Worm (Caenorhabditis elegans): ENCODE measurements around the gene clec-226.

The clec-226 gene

DNA sequence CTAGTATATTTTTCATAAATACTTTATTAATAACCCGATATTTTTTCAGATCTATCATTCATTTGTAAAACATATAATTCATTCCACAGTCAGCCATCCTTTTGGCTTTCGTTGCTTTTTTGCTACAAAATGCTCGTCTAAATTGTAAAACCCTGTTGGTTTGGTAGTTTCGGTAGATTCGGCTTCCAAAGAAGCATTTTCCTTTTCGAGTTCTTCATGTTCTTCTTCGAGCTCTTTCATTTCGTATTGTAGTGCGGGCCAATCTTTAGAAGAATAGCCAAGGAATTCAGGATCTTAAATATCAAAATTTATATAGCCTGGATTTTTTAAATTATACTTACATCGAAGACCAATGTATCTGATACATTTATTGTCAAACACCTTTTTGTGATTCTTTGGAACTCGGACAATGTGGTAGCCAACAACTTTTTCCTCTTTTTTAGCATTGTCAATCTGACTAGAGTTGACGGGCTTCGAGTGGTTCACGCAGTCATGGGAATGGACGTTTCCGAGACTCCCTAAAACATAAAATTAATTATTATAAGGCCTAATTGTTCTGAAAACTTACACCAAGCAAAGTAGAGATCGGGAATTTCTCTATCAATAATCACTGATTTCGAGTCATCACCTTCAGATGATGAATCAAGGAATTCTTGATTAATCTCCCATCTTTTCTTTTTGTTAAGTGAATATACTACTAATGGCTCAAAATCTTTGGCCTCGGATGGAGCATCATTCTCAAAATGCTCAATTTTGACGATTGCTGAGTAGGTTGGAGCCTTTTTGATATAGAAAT is 38.5 kb upstream of the clec-226 start:
- TF ChIP-seq nhr-129 (tag; optimal IDR thresholded peaks at IDR 0.05) (no peak), ama-1 (optimal IDR thresholded peaks at IDR 0.05) (peak; percentile 92), sma-9 (GFP tag; optimal IDR thresholded peaks at IDR 0.05) (peak; percentile 8), sma-9 (tag; optimal IDR thresholded peaks at IDR 0.05) (no peak), lsy-2 (tag; optimal IDR thresholded peaks at IDR 0.05) (peak in 1 of 2 experiments; percentile 38), Y55F3AM.14 (GFP tag; optimal IDR thresholded peaks at IDR 0.05) (peak; percentile 29), ztf-4 (tag; optimal IDR thresholded peaks at IDR 0.05) (peak; percentile 66)

DNA sequence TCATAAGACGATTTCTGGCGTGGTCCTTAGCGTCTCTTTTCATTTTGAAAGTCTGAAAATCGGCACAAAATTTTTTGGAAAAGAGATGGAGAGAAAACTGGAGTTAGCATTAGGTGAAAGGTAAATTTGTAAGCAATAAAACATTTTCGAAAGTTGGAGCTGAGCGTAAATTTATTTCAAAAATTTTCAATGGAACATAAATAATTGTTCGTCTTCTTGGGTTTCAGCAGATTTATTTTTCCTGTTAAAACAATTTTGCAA is 37.9 kb upstream of the clec-226 start, which contains the start of gene C06B3.6:
TSS of gene C06B3.6 (minus strand) at position 52 of the 261 bp plus-strand sequence.
- no peak for TF ChIP-seq skn-1 (tag; optimal IDR thresholded peaks at IDR 0.05)
- TF ChIP-seq elt-3 (tag; optimal IDR thresholded peaks at IDR 0.05), result no peak
- no peak for TF ChIP-seq F13H6.1 (tag; optimal IDR thresholded peaks at IDR 0.05)
- TF ChIP-seq ZK546.5 (tag; optimal IDR thresholded peaks at IDR 0.05), result no peak
- no peak for TF ChIP-seq nhr-10 (tag; optimal IDR thresholded peaks at IDR 0.05)
- no peak for TF ChIP-seq C34F6.9 (tag; optimal IDR thresholded peaks at IDR 0.05)
- TF ChIP-seq zag-1 (tag; optimal IDR thresholded peaks at IDR 0.05), result no peak
- TF ChIP-seq nhr-6 (tag; optimal IDR thresholded peaks at IDR 0.05), result no peak
- TF ChIP-seq nhr-25 (tag; optimal IDR thresholded peaks at IDR 0.05), result no peak
- no peak for TF ChIP-seq peb-1 (tag; optimal IDR thresholded peaks at IDR 0.05)
- TF ChIP-seq ztf-1 (GFP tag; conservative IDR thresholded peaks at IDR 0.05), result no peak
- no peak for TF ChIP-seq lin-13 (GFP tag; optimal IDR thresholded peaks at IDR 0.05)
- no peak for TF ChIP-seq nhr-11 (tag; optimal IDR thresholded peaks at IDR 0.05)
- no peak for TF ChIP-seq lin-39 (tag; optimal IDR thresholded peaks at IDR 0.05)
- no peak for TF ChIP-seq sma-3 (GFP tag; optimal IDR thresholded peaks at IDR 0.05)

DNA sequence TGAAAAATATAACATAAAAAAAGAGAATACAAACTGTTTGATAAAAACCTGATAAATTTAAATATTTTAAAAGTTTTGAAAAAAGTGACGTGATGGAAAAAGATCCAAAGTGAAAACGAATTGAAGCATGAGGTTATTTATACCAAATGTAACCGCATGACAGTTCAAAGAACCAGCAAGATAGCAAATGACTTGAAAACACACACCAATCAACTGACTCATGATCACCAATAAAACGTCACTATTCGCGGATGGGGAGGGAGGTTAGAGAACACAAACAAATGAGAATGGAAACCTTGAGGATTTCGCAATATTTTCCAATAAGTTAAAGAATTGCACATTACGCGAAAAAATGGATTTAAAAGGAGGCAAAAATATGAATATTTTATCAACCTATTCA is 37.4 kb upstream of the clec-226 start, which contains the start of gene C06B3.7:
TSS of gene C06B3.7 (plus strand) at position 287 of the 400 bp plus-strand sequence.
- peak; percentile 93 for TF ChIP-seq nhr-25 (tag; optimal IDR thresholded peaks at IDR 0.05)
- TF ChIP-seq sma-9 (GFP tag; optimal IDR thresholded peaks at IDR 0.05), result peak; percentile 96
- no peak for TF ChIP-seq sma-9 (tag; optimal IDR thresholded peaks at IDR 0.05)
- no peak for TF ChIP-seq ZK546.5 (tag; optimal IDR thresholded peaks at IDR 0.05)
- TF ChIP-seq unc-55 (GFP tag; optimal IDR thresholded peaks at IDR 0.05), result peak; percentile 73
- no peak for TF ChIP-seq nhr-10 (tag; optimal IDR thresholded peaks at IDR 0.05)
- TF ChIP-seq skn-1 (tag; optimal IDR thresholded peaks at IDR 0.05), result peak; percentile 21
- peak; percentile 24 for TF ChIP-seq mab-5 (tag; optimal IDR thresholded peaks at IDR 0.05)
- TF ChIP-seq nhr-237 (tag; optimal IDR thresholded peaks at IDR 0.05), result no peak
- peak in 1 of 2 experiments; percentile 74 for TF ChIP-seq mdl-1 (tag; optimal IDR thresholded peaks at IDR 0.05)
- no peak for TF ChIP-seq unc-39 (tag; optimal IDR thresholded peaks at IDR 0.05)
- TF ChIP-seq crh-2 (tag; optimal IDR thresholded peaks at IDR 0.05), result peak; percentile 95
- no peak for TF ChIP-seq elt-1 (tag; optimal IDR thresholded peaks at IDR 0.05)
- peak; percentile 77 for TF ChIP-seq fos-1 (tag; optimal IDR thresholded peaks at IDR 0.05)
- no peak for TF ChIP-seq zag-1 (tag; optimal IDR thresholded peaks at IDR 0.05)
- TF ChIP-seq blmp-1 (tag; optimal IDR thresholded peaks at IDR 0.05; ENCODE audit: insufficient read depth), result peak; percentile 55
- no peak for TF ChIP-seq nhr-12 (tag; optimal IDR thresholded peaks at IDR 0.05)
- no peak for TF ChIP-seq ceh-82 (tag; optimal IDR thresholded peaks at IDR 0.05)
- TF ChIP-seq R02D3.7 (tag; optimal IDR thresholded peaks at IDR 0.05), result no peak
- TF ChIP-seq F13H6.1 (tag; optimal IDR thresholded peaks at IDR 0.05), result peak; percentile 65
- peak; percentile 99 for TF ChIP-seq nhr-129 (tag; optimal IDR thresholded peaks at IDR 0.05)
- peak; percentile 75 for TF ChIP-seq ama-1 (optimal IDR thresholded peaks at IDR 0.05)
- TF ChIP-seq ztf-11 (tag; optimal IDR thresholded peaks at IDR 0.05), result no peak
- no peak for TF ChIP-seq aly-2 (tag; optimal IDR thresholded peaks at IDR 0.05)
- TF ChIP-seq dmd-4 (tag; optimal IDR thresholded peaks at IDR 0.05), result no peak
- no peak for TF ChIP-seq ceh-16 (tag; optimal IDR thresholded peaks at IDR 0.05)
- peak; percentile 46 for TF ChIP-seq snpc-4 (tag; optimal IDR thresholded peaks at IDR 0.05)
- peak; percentile 93 for TF ChIP-seq nhr-21 (tag; optimal IDR thresholded peaks at IDR 0.05)
- no peak for TF ChIP-seq nhr-77 (tag; optimal IDR thresholded peaks at IDR 0.05)
- peak; percentile 75 for TF ChIP-seq ztf-4 (tag; optimal IDR thresholded peaks at IDR 0.05)
- TF ChIP-seq ztf-1 (GFP tag; conservative IDR thresholded peaks at IDR 0.05), result no peak
- TF ChIP-seq lin-39 (tag; optimal IDR thresholded peaks at IDR 0.05), result no peak
- no peak for TF ChIP-seq nhr-23 (tag; optimal IDR thresholded peaks at IDR 0.05)
- peak; percentile 15 to 89 for TF ChIP-seq lsy-2 (tag; optimal IDR thresholded peaks at IDR 0.05)
- no peak for TF ChIP-seq peb-1 (tag; optimal IDR thresholded peaks at IDR 0.05)
- TF ChIP-seq gmeb-1 (tag; optimal IDR thresholded peaks at IDR 0.05), result peak; percentile 61
- TF ChIP-seq unc-62 (GFP tag; optimal IDR thresholded peaks at IDR 0.05), result no peak
- TF ChIP-seq sem-4 (tag; optimal IDR thresholded peaks at IDR 0.05), result peak; percentile 85
- peak; percentile 88 for TF ChIP-seq sma-3 (GFP tag; optimal IDR thresholded peaks at IDR 0.05)
- no peak for TF ChIP-seq nhr-11 (tag; optimal IDR thresholded peaks at IDR 0.05)
- no peak for TF ChIP-seq lin-11 (tag; optimal IDR thresholded peaks at IDR 0.05)
- peak; percentile 45 for TF ChIP-seq egl-27 (tag; optimal IDR thresholded peaks at IDR 0.05)
- no peak for TF ChIP-seq elt-3 (tag; optimal IDR thresholded peaks at IDR 0.05)
- TF ChIP-seq C34F6.9 (tag; optimal IDR thresholded peaks at IDR 0.05), result peak; percentile 91
- peak; percentile 47 for TF ChIP-seq lin-13 (GFP tag; optimal IDR thresholded peaks at IDR 0.05)
